Worm (Caenorhabditis elegans): Measurements from ENCODE around the gene srg-57.

- TF ChIP-seq W03F9.2 (tag; optimal IDR thresholded peaks at IDR 0.05) (no peak), him-1 (tag; optimal IDR thresholded peaks at IDR 0.05) (no peak), dao-5 (tag; optimal IDR thresholded peaks at IDR 0.05) (no peak)
Observed at ce11 chrV:2730784-2731480, 3.3 kb downstream of the srg-57 start, which contains the start of gene dod-3.

Data from whole organism, L4/young adult.